Fruit fly (Drosophila melanogaster): ENCODE data around the gene CG10839.
A peak's percentile ranks its signal among the peaks of the same experiment; 100 is the strongest.

The CG10839 gene

dm6 chr2L:15979186-15979585, at the start of gene CG10839:
TSS of gene CG10839 (plus strand) at chr2L:15979486.
- TF ChIP-seq CG8478 (optimal IDR thresholded peaks at IDR 0.05) = no peak
- TF ChIP-seq ewg (GFP tag; optimal IDR thresholded peaks at IDR 0.05) = peak; percentile 3

dm6 chr2L:15936138-15936537, 43.1 kb upstream of the CG10839 start:
- TF ChIP-seq Ravus (GFP tag; IDR thresholded peaks at IDR 0.05) (no peak), pan (optimal IDR thresholded peaks at IDR 0.05) (no peak), pan (GFP tag; optimal IDR thresholded peaks at IDR 0.05 in 1 of 2, IDR thresholded peaks at IDR 0.05 in 1 of 2) (no peak), Hand (GFP tag; optimal IDR thresholded peaks at IDR 0.05) (no peak), psq (GFP tag; optimal IDR thresholded peaks at IDR 0.05) (no peak), CG4820 (GFP tag; optimal IDR thresholded peaks at IDR 0.05) (no peak), wek (GFP tag; optimal IDR thresholded peaks at IDR 0.05) (no peak), CG15269 (tag; optimal IDR thresholded peaks at IDR 0.05) (no peak), CG12744 (GFP tag; optimal IDR thresholded peaks at IDR 0.05) (no peak), Ada2b (GFP tag; IDR thresholded peaks at IDR 0.05) (no peak), CG6683 (GFP tag; optimal IDR thresholded peaks at IDR 0.05) (no peak), PHDP (tag; optimal IDR thresholded peaks at IDR 0.05) (no peak), Dip2 (GFP tag; IDR thresholded peaks at IDR 0.05) (no peak), CG13123 (GFP tag; optimal IDR thresholded peaks at IDR 0.05) (no peak), slp2 (GFP tag; optimal IDR thresholded peaks at IDR 0.05) (no peak), CG3407 (GFP tag; optimal IDR thresholded peaks at IDR 0.05) (no peak), Ptx1 (GFP tag; IDR thresholded peaks at IDR 0.05) (no peak), CG18011 (GFP tag; optimal IDR thresholded peaks at IDR 0.05) (no peak), MBD-R2 (GFP tag; IDR thresholded peaks at IDR 0.05) (no peak), trh (GFP tag; optimal IDR thresholded peaks at IDR 0.05) (no peak)

dm6 chr2L:15941141-15941540, 38.1 kb upstream of the CG10839 start, which contains the start of gene CG12448:
TSS of gene CG12448 (plus strand) at chr2L:15941441.
- TF ChIP-seq CG7839 (tag; optimal IDR thresholded peaks at IDR 0.05) (no peak), Pdp1 (GFP tag; optimal IDR thresholded peaks at IDR 0.05) (no peak), CG17359 (tag; optimal IDR thresholded peaks at IDR 0.05) (no peak)

- TF ChIP-seq CG15601 (tag; optimal IDR thresholded peaks at IDR 0.05) = no peak
- no peak for TF ChIP-seq Camta (GFP tag; optimal IDR thresholded peaks at IDR 0.05)
- no peak for TF ChIP-seq Max (GFP tag; optimal IDR thresholded peaks at IDR 0.05)
- 0 out of 2 replicates have a peak, but pooled peaks have one; percentile 23 for TF ChIP-seq CG1024 (GFP tag; IDR thresholded peaks at IDR 0.05)
- peak; percentile 86 for TF ChIP-seq CTCF (GFP tag; optimal IDR thresholded peaks at IDR 0.05)
- no peak for TF ChIP-seq lov (optimal IDR thresholded peaks at IDR 0.05)
- TF ChIP-seq lov (GFP tag; IDR thresholded peaks at IDR 0.05) = 0 out of 3 replicates have a peak, but pooled peaks have one; percentile 17
- TF ChIP-seq CG11456 (GFP tag; IDR thresholded peaks at IDR 0.05) = 0 out of 3 replicates have a peak, but pooled peaks have one; percentile 32
- TF ChIP-seq CG17361 (GFP tag; IDR thresholded peaks at IDR 0.05) = no peak
- no peak for TF ChIP-seq HLH3B (GFP tag; IDR thresholded peaks at IDR 0.05)
- peak; percentile 57 for TF ChIP-seq Ets65A (GFP tag)
- peak; percentile 58 for TF ChIP-seq CG14965 (GFP tag; optimal IDR thresholded peaks at IDR 0.05; ENCODE audit: borderline replicate concordance)
Measured at dm6 chr2L:15949457-15949856, 29.8 kb upstream of the CG10839 start.

dm6 chr2L:15957558-15957957, 21.7 kb upstream of the CG10839 start, which contains the start of gene CG18063:
TSS of gene CG18063 (plus strand) at chr2L:15957858.
- TF ChIP-seq knrl (GFP tag; IDR thresholded peaks at IDR 0.05; ENCODE audit: partially characterized antibody) (no peak), CG18764 (GFP tag; optimal IDR thresholded peaks at IDR 0.05) (no peak), CG2889 (GFP tag; IDR thresholded peaks at IDR 0.05) (no peak), ash1 (GFP tag; optimal IDR thresholded peaks at IDR 0.05) (no peak), kni (GFP tag; optimal IDR thresholded peaks at IDR 0.05) (no peak), ATbp (GFP tag; optimal IDR thresholded peaks at IDR 0.05) (no peak), MBD-R2 (GFP tag; IDR thresholded peaks at IDR 0.05) (no peak), CG8944 (GFP tag; optimal IDR thresholded peaks at IDR 0.05) (no peak), insv (GFP tag; optimal IDR thresholded peaks at IDR 0.05) (no peak), D19B (GFP tag; optimal IDR thresholded peaks at IDR 0.05) (no peak), CG6813 (GFP tag; optimal IDR thresholded peaks at IDR 0.05) (no peak), CG9609 (GFP tag; optimal IDR thresholded peaks at IDR 0.05) (no peak), Atf6 (GFP tag; IDR thresholded peaks at IDR 0.05) (no peak)
